Fruit fly (Drosophila melanogaster): ENCODE data around the gene SA1.

- TF ChIP-seq CG4496 (GFP tag; IDR thresholded peaks at IDR 0.05): peak; percentile 91; the same call in 1 of the 3 replicates
- peak; percentile 82 for TF ChIP-seq CG8159 (tag; optimal IDR thresholded peaks at IDR 0.05)
- peak; percentile 82 for TF ChIP-seq CG34367 (tag; optimal IDR thresholded peaks at IDR 0.05)
- TF ChIP-seq CG10348 (GFP tag; IDR thresholded peaks at IDR 0.05): no peak
- TF ChIP-seq Pif1A (GFP tag; optimal IDR thresholded peaks at IDR 0.05): peak; percentile 85
- no peak for TF ChIP-seq D1 (tag; optimal IDR thresholded peaks at IDR 0.05)
- TF ChIP-seq Ets98B (GFP tag; IDR thresholded peaks at IDR 0.05): peak; percentile 90
- TF ChIP-seq CG13204 (GFP tag; optimal IDR thresholded peaks at IDR 0.05): no peak
- peak; percentile 39 for TF ChIP-seq gl (tag; optimal IDR thresholded peaks at IDR 0.05)
- no peak; the same call in 1 of the 2 replicates for TF ChIP-seq CG12605 (GFP tag; IDR thresholded peaks at IDR 0.05)
- TF ChIP-seq Pif1B (GFP tag; optimal IDR thresholded peaks at IDR 0.05): peak; percentile 87
- peak; percentile 81 for TF ChIP-seq CG32121 (GFP tag; IDR thresholded peaks at IDR 0.05)
- peak; percentile 74 for TF ChIP-seq CG15710 (tag; optimal IDR thresholded peaks at IDR 0.05)
These were observed 28.0 kb upstream of the SA1 start for dm6 chr2L:6922091-6922753.
